Worm (Caenorhabditis elegans) whole organism, L4 larva: ENCODE measurements around the gene F44G4.1.

Experiments used
- Y5F2A.4 ChIP-seq: fragments of 200-800 bp; sonication (Bioruptor generic); optimal IDR thresholded peaks from 2 replicates; lab custom pipeline; 2018; ENCODE audit warnings: mild to moderate bottlenecking, missing genetic modification characterization, missing compliant biosample characterization
- aly-2 ChIP-seq: sonication (generic microtip); optimal IDR thresholded peaks from 2 replicates; lab custom pipeline; 2018; ENCODE audit warnings: missing biosample characterization, missing genetic modification characterization
- ama-1 ChIP-seq: fragments of 150-350 bp; optimal IDR thresholded peaks from 2 replicates; lab custom pipeline; 2014; ENCODE audit warnings: inconsistent platforms, mixed read lengths
- ceh-28 ChIP-seq: fragments of 150-350 bp; optimal IDR thresholded peaks from 2 replicates; lab custom pipeline; 2014; ENCODE audit warnings: missing biosample characterization, missing genetic modification reagents, missing genetic modification characterization
- ceh-82 ChIP-seq: sonication (generic microtip); optimal IDR thresholded peaks from 2 replicates; lab custom pipeline; 2017; ENCODE audit warnings: missing biosample characterization, missing genetic modification characterization
- hmg-1.1 ChIP-seq: fragments of 200-800 bp; sonication (Bioruptor generic); IDR thresholded peaks from 2 replicates; pipeline ENCODE4 v1.3.6; 2022; ENCODE audit warnings: missing genetic modification reagents, missing genetic modification characterization, missing compliant biosample characterization
- lim-7 ChIP-seq: fragments of 200-800 bp; sonication (Bioruptor generic); IDR thresholded peaks from 2 replicates; pipeline ENCODE4 v1.3.6; 2022; ENCODE audit warnings: missing genetic modification characterization, missing compliant biosample characterization
- nhr-6 ChIP-seq: fragments of 150-350 bp; optimal IDR thresholded peaks from 2 replicates; lab custom pipeline; 2014; ENCODE audit warnings: missing biosample characterization, missing genetic modification characterization
- nhr-77 ChIP-seq: fragments of 150-350 bp; optimal IDR thresholded peaks from 2 replicates; lab custom pipeline; 2014; ENCODE audit warnings: missing biosample characterization, missing genetic modification characterization
- pha-4 ChIP-seq, 2 experiments: fragments of 150-350 bp in 1 of 2; fragments of 200-800 bp in 1 of 2; sonication (Bioruptor generic) in 1 of 2; IDR thresholded peaks in 1 of 2; optimal IDR thresholded peaks in 1 of 2; 2 replicates each; pipeline versions ENCODE4 v1.3.6 to Lab custom; 2014 to 2022; ENCODE audit warnings: missing genetic modification characterization in 2 of 2, missing genetic modification reagents in 2 of 2, missing biosample characterization in 1 of 2, missing compliant biosample characterization in 1 of 2
- saeg-2 ChIP-seq: fragments of 200-800 bp; sonication (Bioruptor generic); IDR thresholded peaks from 2 replicates; pipeline ENCODE4 v1.3.6; 2022; ENCODE audit warnings: missing genetic modification reagents, missing genetic modification characterization, missing compliant biosample characterization
- unc-39 ChIP-seq: sonication (generic microtip); optimal IDR thresholded peaks from 2 replicates; lab custom pipeline; 2017; ENCODE audit warnings: missing biosample characterization, missing genetic modification characterization

DNA sequence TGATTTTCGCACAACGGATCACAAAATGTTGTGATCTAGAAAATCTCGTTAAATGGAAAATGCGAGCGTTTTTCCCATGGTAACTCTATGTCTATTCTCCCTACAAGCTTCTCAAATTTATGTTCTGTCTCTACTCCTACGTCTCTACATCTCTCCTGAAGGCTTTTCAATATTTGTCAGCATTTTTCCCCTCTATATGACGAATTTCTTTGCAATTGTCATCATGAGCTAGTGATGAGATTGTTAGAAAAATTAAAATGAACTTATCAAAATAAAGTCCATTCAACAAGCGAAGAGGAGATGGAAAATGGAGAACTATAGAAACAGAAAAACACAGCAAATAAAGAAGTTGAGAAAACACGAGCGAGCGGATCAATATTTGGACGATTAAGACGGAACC lies 44.3 kb downstream of the F44G4.1 start:
- TF ChIP-seq aly-2 (tag; lab: Kevin White, UChicago) (no peak), pha-4 (GFP tag; IDR thresholded peaks at IDR 0.05; lab: Robert Waterston, UW) (no peak), pha-4 (tag; optimal IDR thresholded peaks at IDR 0.05; lab: Kevin White, UChicago) (no peak), ceh-82 (tag; lab: Kevin White, UChicago) (no peak), unc-39 (no peak), lim-7 (GFP tag; lab: Robert Waterston, UW) (no peak), hmg-1.1 (GFP tag; lab: Robert Waterston, UW) (no peak), nhr-6 (tag; lab: Kevin White, UChicago) (no peak), saeg-2 (GFP tag; lab: Robert Waterston, UW) (no peak), ama-1 (lab: Kevin White, UChicago) (no peak), ceh-28 (tag; lab: Kevin White, UChicago) (no peak), nhr-77 (tag; lab: Kevin White, UChicago) (no peak), Y5F2A.4 (GFP tag; lab: Kevin White, UChicago) (no peak)
